Worm (Caenorhabditis elegans) whole organism, L4 larva: ENCODE measurements around the gene T09A5.14.

ENCODE experiments used
- lsy-2 ChIP-seq, 2 experiments: fragments of 150-350 bp in 1 of 2; sonication (generic microtip) in 1 of 2; optimal IDR thresholded peaks; 2 replicates each; lab custom pipeline; 2014 to 2017; ENCODE audit warnings: missing biosample characterization in 2 of 2, missing genetic modification characterization in 2 of 2
- mdl-1 ChIP-seq, 2 experiments: fragments of 150-350 bp in 1 of 2; sonication (generic microtip) in 1 of 2; optimal IDR thresholded peaks; 2 replicates each; lab custom pipeline; 2014 to 2017; ENCODE audit warnings: missing biosample characterization in 2 of 2, missing genetic modification characterization in 2 of 2
- nhr-237 ChIP-seq: sonication (generic microtip); optimal IDR thresholded peaks from 2 replicates; lab custom pipeline; 2017; ENCODE audit warnings: missing biosample characterization, missing genetic modification characterization

DNA sequence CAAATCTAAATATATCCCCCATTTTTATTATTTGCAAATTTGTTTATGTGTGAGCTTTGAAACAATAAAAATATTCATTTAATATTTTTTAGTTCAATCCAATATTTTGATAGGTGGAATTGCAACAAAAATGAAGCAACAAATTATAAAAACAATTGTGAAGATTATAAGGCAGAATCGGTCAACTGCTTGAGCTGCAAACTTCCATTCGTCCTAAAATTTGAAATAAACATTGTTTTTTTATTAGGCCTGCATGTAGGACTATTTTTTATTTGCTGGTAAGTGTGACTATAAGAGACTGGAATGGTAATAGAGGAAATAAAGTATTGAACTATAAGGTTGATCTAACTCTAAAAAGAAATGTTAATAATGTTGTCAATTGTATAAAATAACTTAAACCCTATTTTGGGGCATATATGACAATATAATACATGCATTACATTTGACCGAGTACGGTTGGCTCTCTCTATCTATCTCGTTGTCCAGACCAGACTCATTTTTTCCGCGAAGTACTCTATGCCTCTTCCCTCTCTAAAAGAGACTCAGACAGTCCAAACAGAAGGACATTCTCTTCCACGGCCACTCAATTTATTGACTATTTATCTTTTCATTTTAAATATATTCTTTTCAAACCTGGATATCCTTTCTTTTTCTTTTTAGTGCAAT lies 13.6 kb downstream of the T09A5.14 start, which contains the start of gene T09A5.4:
- TF ChIP-seq nhr-237 (tag; lab: Kevin White, UChicago) (no peak), lsy-2 (tag; optimal IDR thresholded peaks at IDR 0.05; lab: Kevin White, UChicago) (peak in 1 of 2 experiments; percentile 33), mdl-1 (tag; optimal IDR thresholded peaks at IDR 0.05; lab: Kevin White, UChicago) (no peak)
